Worm (Caenorhabditis elegans) whole organism, L4/young adult: Measurements from ENCODE around the gene cblc-1.

Source experiments
- W03F9.2 ChIP-seq: fragments of 150-350 bp; optimal IDR thresholded peaks from 2 replicates; lab custom pipeline; 2014; ENCODE audit warnings: missing biosample characterization, missing genetic modification characterization
- dao-5 ChIP-seq: sonication (generic microtip); optimal IDR thresholded peaks from 2 replicates; lab custom pipeline; 2016; ENCODE audit warnings: missing genotype, missing genetic modification characterization, moderate library complexity, missing compliant biosample characterization
- him-1 ChIP-seq: sonication (generic microtip); optimal IDR thresholded peaks from 2 replicates; lab custom pipeline; 2016; ENCODE audit warnings: missing genotype, missing genetic modification reagents, missing genetic modification characterization, missing compliant biosample characterization

ce11 chrII:4905883-4906282, 35.1 kb downstream of the cblc-1 start:
- TF ChIP-seq him-1 (tag; lab: Kevin White, UChicago) (no peak), dao-5 (no peak), W03F9.2 (tag; lab: Kevin White, UChicago) (no peak)
